Worm (Caenorhabditis elegans) whole organism, L1 larva: ENCODE data around the gene txbp-3.

Experiments
- C04F5.9 ChIP-seq: sonication (generic microtip); optimal IDR thresholded peaks from 2 replicates; lab custom pipeline; 2016; ENCODE audit warnings: missing genetic modification characterization, missing compliant biosample characterization
- F16B12.6 ChIP-seq: fragments of 150-350 bp; optimal IDR thresholded peaks from 2 replicates; lab custom pipeline; 2014; ENCODE audit warnings: missing biosample characterization, missing genetic modification characterization
- Y116A8C.19 ChIP-seq: sonication (generic microtip); optimal IDR thresholded peaks from 2 replicates; lab custom pipeline; 2016; ENCODE audit warnings: missing compliant biosample characterization, missing genetic modification characterization, borderline replicate concordance
- aha-1 ChIP-seq: fragments of 150-350 bp; optimal IDR thresholded peaks from 2 replicates; lab custom pipeline; 2014; ENCODE audit warnings: missing biosample characterization, missing genetic modification characterization
- ceh-63 ChIP-seq: fragments of 200-800 bp; sonication (Bioruptor generic); optimal IDR thresholded peaks from 2 replicates; lab custom pipeline; 2018; ENCODE audit warnings: mild to moderate bottlenecking, missing genetic modification characterization, missing compliant biosample characterization
- dpl-1 ChIP-seq, 3 experiments: fragments of 150-350 bp in 2 of 3; sonication (generic microtip) in 1 of 3; optimal IDR thresholded peaks; 2 replicates each; lab custom pipeline; 2014 to 2017; ENCODE audit warnings: missing biosample characterization in 3 of 3, missing genetic modification characterization in 3 of 3, missing genetic modification reagents in 3 of 3
- dsc-1 ChIP-seq: sonication (generic microtip); optimal IDR thresholded peaks from 2 replicates; lab custom pipeline; 2016; ENCODE audit warnings: mild to moderate bottlenecking, missing genetic modification characterization, missing compliant biosample characterization
- efl-1 ChIP-seq, 4 experiments: fragments of 150-350 bp; optimal IDR thresholded peaks in 3 of 4; peaks in 1 of 4; 1 replicate in 1 of 4; 2 replicates in 3 of 4; lab custom pipeline; 2014; ENCODE audit warnings: missing biosample characterization in 2 of 4, missing genetic modification characterization in 2 of 4, missing genetic modification reagents in 2 of 4
- egl-13 ChIP-seq: sonication (generic microtip); optimal IDR thresholded peaks from 2 replicates; lab custom pipeline; 2016; ENCODE audit warnings: missing genotype, missing genetic modification reagents, missing genetic modification characterization, missing compliant biosample characterization
- elt-3 ChIP-seq, 6 experiments: fragments of 150-350 bp in 1 of 6; sonication (generic microtip); optimal IDR thresholded peaks; 2 replicates each; lab custom pipeline; 2017 to 2018; ENCODE audit warnings: missing biosample characterization in 6 of 6, missing genetic modification characterization in 6 of 6, inconsistent platforms in 1 of 6
- fkh-10 ChIP-seq: sonication (generic microtip); optimal IDR thresholded peaks from 2 replicates; lab custom pipeline; 2017; ENCODE audit warnings: missing biosample characterization, missing genetic modification reagents, missing genetic modification characterization
- fkh-4 ChIP-seq: sonication (generic microtip); optimal IDR thresholded peaks from 2 replicates; lab custom pipeline; 2016; ENCODE audit warnings: missing compliant biosample characterization, missing genetic modification characterization, borderline replicate concordance
- fkh-8 ChIP-seq: sonication (generic microtip); optimal IDR thresholded peaks from 2 replicates; lab custom pipeline; 2016; ENCODE audit warnings: mild to moderate bottlenecking, missing genetic modification characterization, missing compliant biosample characterization
- hlh-4 ChIP-seq: sonication (generic microtip); optimal IDR thresholded peaks from 2 replicates; lab custom pipeline; 2016; ENCODE audit warnings: mild to moderate bottlenecking, missing genetic modification characterization, missing compliant biosample characterization
- hpl-2 ChIP-seq: fragments of 150-350 bp; optimal IDR thresholded peaks from 2 replicates; lab custom pipeline; 2014; ENCODE audit warnings: missing biosample characterization, missing genetic modification reagents, missing genetic modification characterization
- irx-1 ChIP-seq: sonication (generic microtip); optimal IDR thresholded peaks from 2 replicates; lab custom pipeline; 2016; ENCODE audit warnings: missing genetic modification characterization, missing compliant biosample characterization
- lin-14 ChIP-seq: fragments of 200-800 bp; sonication (Bioruptor generic); optimal IDR thresholded peaks from 2 replicates; lab custom pipeline; 2018; ENCODE audit warnings: mild to moderate bottlenecking, missing genetic modification characterization, moderate library complexity, missing compliant biosample characterization
- lin-39 ChIP-seq: fragments of 150-350 bp; optimal IDR thresholded peaks from 2 replicates; lab custom pipeline; 2014; ENCODE audit warnings: missing biosample characterization, missing genetic modification reagents, missing genetic modification characterization
- mdl-1 ChIP-seq, 2 experiments: fragments of 150-350 bp; optimal IDR thresholded peaks; 2 replicates each; lab custom pipeline; 2014 to 2017; ENCODE audit warnings: missing biosample characterization in 2 of 2, missing genetic modification characterization in 2 of 2, inconsistent platforms in 1 of 2
- mep-1 ChIP-seq: fragments of 150-350 bp; optimal IDR thresholded peaks from 2 replicates; lab custom pipeline; 2014; ENCODE audit warnings: missing biosample characterization, missing genetic modification characterization
- nhr-12 ChIP-seq: sonication (generic microtip); optimal IDR thresholded peaks from 2 replicates; lab custom pipeline; 2017; ENCODE audit warnings: missing biosample characterization, missing genetic modification characterization
- nhr-237 ChIP-seq: fragments of 150-350 bp; optimal IDR thresholded peaks from 2 replicates; lab custom pipeline; 2014; ENCODE audit warnings: missing biosample characterization, missing genetic modification characterization
- nhr-71 ChIP-seq: sonication (generic microtip); optimal IDR thresholded peaks from 2 replicates; lab custom pipeline; 2016; ENCODE audit warnings: mild to moderate bottlenecking, missing genetic modification characterization, moderate library complexity, missing compliant biosample characterization
- nhr-76 ChIP-seq: sonication (generic microtip); optimal IDR thresholded peaks from 2 replicates; lab custom pipeline; 2017; ENCODE audit warnings: missing biosample characterization, missing genetic modification characterization
- nhr-84 ChIP-seq: sonication (generic microtip); optimal IDR thresholded peaks from 2 replicates; lab custom pipeline; 2017; ENCODE audit warnings: missing biosample characterization, missing genetic modification characterization
- nhr-85 ChIP-seq: sonication (generic microtip); peaks from one replicate; lab custom pipeline; 2016; ENCODE audit warnings: missing genetic modification characterization, inconsistent platforms, missing compliant biosample characterization
- nhr-90 ChIP-seq: sonication (generic microtip); optimal IDR thresholded peaks from 2 replicates; lab custom pipeline; 2016; ENCODE audit warnings: mild to moderate bottlenecking, missing genetic modification characterization, missing compliant biosample characterization; ENCODE audit not compliant: poor library complexity
- pag-3 ChIP-seq: sonication (generic microtip); optimal IDR thresholded peaks from 2 replicates; lab custom pipeline; 2017; ENCODE audit warnings: missing genetic modification characterization, mild to moderate bottlenecking, missing compliant biosample characterization, antibody characterized with exemption, borderline replicate concordance; ENCODE audit not compliant: insufficient read depth
- pax-3 ChIP-seq: fragments of 200-800 bp; sonication (Bioruptor generic); optimal IDR thresholded peaks from 2 replicates; lab custom pipeline; 2018; ENCODE audit warnings: mild to moderate bottlenecking, missing genetic modification characterization, moderate library complexity, missing compliant biosample characterization
- skn-1 ChIP-seq: fragments of 150-350 bp; optimal IDR thresholded peaks from 2 replicates; lab custom pipeline; 2014; ENCODE audit warnings: missing biosample characterization, missing genetic modification characterization
- snpc-4 ChIP-seq: fragments of 150-350 bp; optimal IDR thresholded peaks from 2 replicates; lab custom pipeline; 2014; ENCODE audit warnings: missing biosample characterization, missing genetic modification characterization
- tbx-2 ChIP-seq: sonication (generic microtip); optimal IDR thresholded peaks from 2 replicates; lab custom pipeline; 2016; ENCODE audit warnings: missing genetic modification characterization, missing compliant biosample characterization
- ztf-4 ChIP-seq: fragments of 150-350 bp; optimal IDR thresholded peaks from 2 replicates; lab custom pipeline; 2014; ENCODE audit warnings: missing biosample characterization, missing genetic modification characterization

txbp-3 gene

ce11 chrIII:5024393-5024964, 22.8 kb downstream of the txbp-3 start, which contains the start of gene pcf-11 (continued):
- no peak for TF ChIP-seq nhr-12 (tag; lab: Kevin White, UChicago)
- TF ChIP-seq fkh-10 (GFP tag; lab: Kevin White, UChicago) = no peak
- TF ChIP-seq lin-39 (tag; lab: Kevin White, UChicago) = no peak
- TF ChIP-seq aha-1 (tag; lab: Kevin White, UChicago) = no peak
- no peak for TF ChIP-seq fkh-4 (tag; lab: Kevin White, UChicago)
- TF ChIP-seq nhr-71 (tag; lab: Kevin White, UChicago) = peak; percentile 69
- TF ChIP-seq skn-1 = peak; percentile 58
- peak; percentile 40 for TF ChIP-seq fkh-8 (tag; lab: Kevin White, UChicago)
- no peak for TF ChIP-seq nhr-76 (tag; lab: Kevin White, UChicago)
- peak; percentile 51 to 63 (median 55) for TF ChIP-seq dpl-1 (GFP tag; optimal IDR thresholded peaks at IDR 0.05; lab: Kevin White, UChicago)
- TF ChIP-seq snpc-4 (tag; lab: Kevin White, UChicago) = no peak

DNA sequence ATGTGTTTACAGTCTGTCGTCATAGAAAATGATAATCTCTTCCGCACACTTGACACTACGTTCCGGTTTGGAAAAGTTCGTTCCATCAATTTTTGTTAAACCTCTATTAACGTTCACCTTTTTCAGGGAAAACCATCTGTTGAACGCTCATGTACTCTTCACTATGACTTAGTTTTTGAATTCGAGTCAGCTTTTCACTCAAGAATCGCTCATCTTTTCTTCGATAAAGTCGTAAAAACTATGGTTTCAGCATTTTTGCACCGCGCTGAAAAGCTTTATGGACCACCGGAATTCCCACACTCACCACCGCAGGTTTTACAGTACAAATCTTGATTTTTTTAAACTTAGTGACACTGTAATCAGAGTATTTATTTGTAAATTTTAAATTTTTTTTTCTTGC, 23.6 kb downstream of the txbp-3 start:
- peak; percentile 26 for TF ChIP-seq nhr-85 (tag; lab: Kevin White, UChicago)
- peak; percentile 32 for TF ChIP-seq ztf-4 (tag; lab: Kevin White, UChicago)
- no peak for TF ChIP-seq Y116A8C.19 (tag; lab: Kevin White, UChicago)
- TF ChIP-seq hpl-2 (GFP tag; lab: Kevin White, UChicago) = no peak
- TF ChIP-seq pag-3 = no peak
- no peak for TF ChIP-seq elt-3 (tag; optimal IDR thresholded peaks at IDR 0.05; lab: Kevin White, UChicago)
- TF ChIP-seq mep-1 (tag; lab: Kevin White, UChicago) = no peak
- TF ChIP-seq dsc-1 (tag; lab: Kevin White, UChicago) = no peak
- TF ChIP-seq F16B12.6 (tag; lab: Kevin White, UChicago) = no peak
- no peak for TF ChIP-seq mdl-1 (tag; optimal IDR thresholded peaks at IDR 0.05; lab: Kevin White, UChicago)
- TF ChIP-seq, all 84 proteins: peak for 2

ce11 chrIII:5022964-5023363, 24.3 kb downstream of the txbp-3 start, which contains the start of gene R144.13:
R144.13 (plus strand) TSS chrIII:5023264.
- TF ChIP-seq C04F5.9 = no peak
- no peak for TF ChIP-seq ztf-4 (tag; lab: Kevin White, UChicago)
- no peak for TF ChIP-seq efl-1 (optimal IDR thresholded peaks at IDR 0.05; lab: Kevin White, UChicago)
- TF ChIP-seq efl-1 (GFP tag; optimal IDR thresholded peaks at IDR 0.05 in 1 of 2; lab: Kevin White, UChicago) = peak in 1 of 2 experiments; percentile 68

DNA sequence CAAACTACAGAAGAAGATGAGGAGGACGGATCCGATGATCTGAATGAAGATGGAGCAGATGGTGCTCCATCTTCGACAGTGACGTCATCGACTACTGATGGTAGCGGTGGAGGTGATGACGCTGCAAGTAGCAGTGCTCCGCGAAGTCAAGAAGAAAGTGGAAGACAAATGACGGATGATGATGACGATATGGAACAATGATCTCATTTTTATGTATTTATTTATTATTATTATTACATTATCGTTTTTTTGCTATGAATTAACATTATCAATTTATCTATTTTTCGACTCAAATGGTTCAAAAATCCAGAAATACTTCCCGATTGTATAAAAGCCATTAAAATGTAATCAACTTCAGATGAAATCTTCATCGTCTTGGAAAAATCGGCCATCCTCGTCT, 25.6 kb downstream of the txbp-3 start, which contains the start of gene R144.3:
Gene R144.3 (plus strand): TSS at position 301 of the 400 bp plus-strand sequence.
- no peak for TF ChIP-seq hlh-4 (tag; lab: Kevin White, UChicago)
- TF ChIP-seq ztf-4 (tag; lab: Kevin White, UChicago) = no peak
- no peak for TF ChIP-seq nhr-90 (tag; lab: Kevin White, UChicago)
- TF ChIP-seq egl-13 (tag; lab: Kevin White, UChicago) = no peak
- no peak for TF ChIP-seq skn-1
- TF ChIP-seq lin-14 (GFP tag; lab: Kevin White, UChicago) = no peak
- TF ChIP-seq tbx-2 = no peak
- TF ChIP-seq pax-3 (tag; lab: Kevin White, UChicago) = no peak

ce11 chrIII:5020924-5021323, 26.3 kb downstream of the txbp-3 start, which contains the start of gene mdt-11:
mdt-11 (plus strand) TSS chrIII:5021224.
- TF ChIP-seq ceh-63 = no peak
- TF ChIP-seq nhr-84 = no peak
- no peak for TF ChIP-seq irx-1
- TF ChIP-seq nhr-237 (tag; lab: Kevin White, UChicago) = no peak
- no peak for TF ChIP-seq fkh-10 (GFP tag; lab: Kevin White, UChicago)
- no peak for TF ChIP-seq lin-39 (tag; lab: Kevin White, UChicago)
